Worm (Caenorhabditis elegans) whole organism, L2 larva: Measurements from ENCODE around the gene sel-11.

ENCODE experiments used
- C34F6.9 ChIP-seq: fragments of 150-350 bp; optimal IDR thresholded peaks from 2 replicates; lab custom pipeline; 2014; ENCODE audit warnings: missing biosample characterization, missing genetic modification characterization
- mdl-1 ChIP-seq, 2 experiments: fragments of 150-350 bp in 1 of 2; sonication (generic microtip) in 1 of 2; optimal IDR thresholded peaks; 2 replicates each; lab custom pipeline; 2017; ENCODE audit warnings: missing biosample characterization in 2 of 2, missing genetic modification characterization in 2 of 2
- skn-1 ChIP-seq: sonication (generic microtip); optimal IDR thresholded peaks from 2 replicates; lab custom pipeline; 2017; ENCODE audit warnings: missing biosample characterization, missing genetic modification characterization

DNA sequence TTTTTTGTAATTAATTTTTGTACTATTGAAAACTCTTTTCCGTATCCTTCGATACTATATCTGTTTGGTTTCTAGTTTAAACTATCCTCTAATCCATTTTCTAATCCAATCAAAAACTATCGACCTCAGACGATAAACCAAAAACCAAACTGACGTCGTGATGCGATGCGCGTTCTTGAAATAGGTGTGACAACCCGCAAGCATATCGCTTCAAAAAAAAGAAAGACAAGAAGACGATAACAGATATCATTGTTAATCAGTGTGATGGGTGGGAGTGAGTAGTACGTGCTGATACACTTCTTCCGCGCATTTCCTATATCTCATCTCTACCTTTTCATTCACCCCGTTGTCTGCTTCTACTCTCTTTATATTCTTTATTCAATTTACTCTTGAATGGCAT, 27.3 kb upstream of the sel-11 start, which contains the start of gene T04F3.1:
- no peak for TF ChIP-seq mdl-1 (tag; optimal IDR thresholded peaks at IDR 0.05; lab: Kevin White, UChicago)
- TF ChIP-seq skn-1 (tag; lab: Kevin White, UChicago): no peak
- no peak for TF ChIP-seq C34F6.9 (tag; lab: Kevin White, UChicago)
